Fruit fly (Drosophila melanogaster) whole organism, embryonic: ENCODE data around the gene PIG-Q.

Source experiments
- Atf3 ChIP-seq: fragments of 200-800 bp; sonication (Bioruptor generic); optimal IDR thresholded peaks from 3 replicates; lab custom pipeline; 2016; ENCODE audit warnings: missing biosample characterization, missing genetic modification characterization
- BEAF-32 ChIP-seq: fragments of 200-800 bp; sonication (Bioruptor generic); optimal IDR thresholded peaks from 3 replicates; lab custom pipeline; 2017; ENCODE audit warnings: missing biosample characterization, missing genetic modification characterization, mild to moderate bottlenecking, moderate library complexity, missing genetic modification reagents
- CG10543 ChIP-seq: fragments of 200-800 bp; sonication (Bioruptor generic); optimal IDR thresholded peaks from 3 replicates; lab custom pipeline; 2017; ENCODE audit warnings: missing biosample characterization, mild to moderate bottlenecking, missing genetic modification characterization, moderate library complexity
- CG10565 ChIP-seq: fragments of 200-800 bp; sonication (Bioruptor generic); optimal IDR thresholded peaks from 3 replicates; lab custom pipeline; 2016; ENCODE audit warnings: missing biosample characterization, mild to moderate bottlenecking, missing genetic modification characterization
- CG12155 ChIP-seq: fragments of 200-800 bp; sonication (Bioruptor generic); optimal IDR thresholded peaks from 3 replicates; lab custom pipeline; 2016; ENCODE audit warnings: missing biosample characterization, missing genetic modification characterization
- CG12219 ChIP-seq: fragments of 200-800 bp; sonication (Bioruptor generic); optimal IDR thresholded peaks from 3 replicates; lab custom pipeline; 2018; ENCODE audit warnings: missing biosample characterization, mild to moderate bottlenecking, missing genetic modification characterization
- CG12744 ChIP-seq: fragments of 200-800 bp; sonication (Bioruptor generic); optimal IDR thresholded peaks from 2 replicates; lab custom pipeline; 2016; ENCODE audit warnings: missing biosample characterization, missing genetic modification characterization
- CG12942 ChIP-seq: fragments of 200-800 bp; sonication (Bioruptor generic); optimal IDR thresholded peaks from 3 replicates; lab custom pipeline; 2016; ENCODE audit warnings: missing biosample characterization, missing genetic modification characterization
- CG13424 ChIP-seq: fragments of 200-800 bp; sonication (Bioruptor generic); optimal IDR thresholded peaks from 2 replicates; lab custom pipeline; 2019; ENCODE audit warnings: missing biosample characterization, mild to moderate bottlenecking, missing genetic modification characterization, moderate library complexity
- CG14014 ChIP-seq: fragments of 200-800 bp; sonication (Bioruptor generic); IDR thresholded peaks from 2 replicates; pipeline ENCODE4 v1.3.6; 2022; ENCODE audit warnings: missing biosample characterization, missing genetic modification characterization
- CG15479 ChIP-seq: fragments of 200-800 bp; sonication (Bioruptor generic); optimal IDR thresholded peaks from 3 replicates; lab custom pipeline; 2019; ENCODE audit warnings: missing biosample characterization, mild to moderate bottlenecking, missing genetic modification characterization, moderate library complexity
- CG15514 ChIP-seq: fragments of 200-800 bp; sonication (Bioruptor generic); optimal IDR thresholded peaks from 3 replicates; lab custom pipeline; 2017; ENCODE audit warnings: missing biosample characterization, missing genetic modification characterization, mild to moderate bottlenecking, moderate library complexity, missing genetic modification reagents
- CG2889 ChIP-seq: fragments of 200-800 bp; sonication (Bioruptor generic); IDR thresholded peaks from 3 replicates; pipeline ENCODE4 v1.3.6; 2022; ENCODE audit warnings: missing biosample characterization, missing genetic modification characterization
- CG30431 ChIP-seq: fragments of 200-800 bp; sonication (Bioruptor generic); optimal IDR thresholded peaks from 2 replicates; lab custom pipeline; 2017; ENCODE audit warnings: missing biosample characterization, missing genetic modification characterization
- CG3847 ChIP-seq: fragments of 200-800 bp; sonication (Bioruptor generic); IDR thresholded peaks from 2 replicates; pipeline ENCODE4 v1.3.6; 2022; ENCODE audit warnings: missing biosample characterization, missing genetic modification characterization
- CG42726 ChIP-seq: fragments of 200-800 bp; sonication (Bioruptor generic); IDR thresholded peaks from 2 replicates; pipeline ENCODE4 v1.3.6; 2022; ENCODE audit warnings: missing biosample characterization, missing genetic modification characterization; ENCODE audit not compliant: partially characterized antibody
- CG4282 ChIP-seq: fragments of 200-800 bp; sonication (Bioruptor generic); optimal IDR thresholded peaks from 2 replicates; lab custom pipeline; 2016; ENCODE audit warnings: missing biosample characterization, missing genetic modification characterization
- CG4328 ChIP-seq: fragments of 200-800 bp; sonication (Bioruptor generic); optimal IDR thresholded peaks from 3 replicates; lab custom pipeline; 2017; ENCODE audit warnings: missing biosample characterization, missing genetic modification reagents, missing genetic modification characterization
- CG4707 ChIP-seq: fragments of 200-800 bp; sonication (Bioruptor generic); optimal IDR thresholded peaks from 2 replicates; lab custom pipeline; 2018; ENCODE audit warnings: missing biosample characterization, mild to moderate bottlenecking, missing genetic modification characterization, moderate library complexity
- CG5953 ChIP-seq: fragments of 200-800 bp; sonication (Bioruptor generic); IDR thresholded peaks from 2 replicates; pipeline ENCODE4 v1.3.6; 2022; ENCODE audit warnings: missing biosample characterization, missing genetic modification characterization
- CG6175 ChIP-seq: fragments of 200-800 bp; sonication (Bioruptor generic); IDR thresholded peaks from 3 replicates; pipeline ENCODE4 v1.3.6; 2022; ENCODE audit warnings: missing biosample characterization, missing genetic modification characterization
- CG8089 ChIP-seq: fragments of 200-800 bp; sonication (Bioruptor generic); optimal IDR thresholded peaks from 3 replicates; lab custom pipeline; 2016; ENCODE audit warnings: missing biosample characterization, missing genetic modification characterization
- CoRest ChIP-seq: fragments of 200-800 bp; sonication (Bioruptor generic); optimal IDR thresholded peaks from 3 replicates; lab custom pipeline; 2018; ENCODE audit warnings: missing biosample characterization, mild to moderate bottlenecking, missing genetic modification characterization, moderate library complexity
- HmgZ ChIP-seq: fragments of 200-800 bp; sonication (Bioruptor generic); optimal IDR thresholded peaks from 2 replicates; lab custom pipeline; 2018; ENCODE audit warnings: missing biosample characterization, mild to moderate bottlenecking, missing genetic modification characterization
- NC2α ChIP-seq: fragments of 200-800 bp; sonication (Bioruptor generic); optimal IDR thresholded peaks from 2 replicates; lab custom pipeline; 2016; ENCODE audit warnings: missing biosample characterization, missing genetic modification characterization
- NC2β ChIP-seq: fragments of 200-800 bp; sonication (Bioruptor generic); optimal IDR thresholded peaks from 2 replicates; lab custom pipeline; 2016; ENCODE audit warnings: missing biosample characterization, missing genetic modification characterization
- Neu2 ChIP-seq: fragments of 200-800 bp; sonication (Bioruptor generic); optimal IDR thresholded peaks from 3 replicates; lab custom pipeline; 2016; ENCODE audit warnings: missing biosample characterization, missing genetic modification characterization, borderline replicate concordance
- Sox102F ChIP-seq: fragments of 200-800 bp; sonication (Bioruptor generic); optimal IDR thresholded peaks from 2 replicates; lab custom pipeline; 2018; ENCODE audit warnings: missing biosample characterization, mild to moderate bottlenecking, missing genetic modification characterization, moderate library complexity
- Ssrp ChIP-seq: fragments of 200-800 bp; sonication (Bioruptor generic); optimal IDR thresholded peaks from 2 replicates; lab custom pipeline; 2018; ENCODE audit warnings: missing biosample characterization, mild to moderate bottlenecking, missing genetic modification characterization, moderate library complexity
- bbx ChIP-seq: fragments of 200-800 bp; sonication (Bioruptor generic); IDR thresholded peaks from 2 replicates; pipeline ENCODE4 v1.3.6; 2022; ENCODE audit warnings: missing biosample characterization, missing genetic modification characterization; ENCODE audit not compliant: partially characterized antibody
- chn ChIP-seq: fragments of 200-800 bp; sonication (Bioruptor generic); optimal IDR thresholded peaks from 2 replicates; lab custom pipeline; 2016; ENCODE audit warnings: missing biosample characterization, missing genetic modification characterization
- corto ChIP-seq: fragments of 200-800 bp; sonication (Bioruptor generic); optimal IDR thresholded peaks from 2 replicates; lab custom pipeline; 2016; ENCODE audit warnings: missing biosample characterization, mild to moderate bottlenecking, missing genetic modification characterization, moderate library complexity
- crc ChIP-seq: fragments of 200-800 bp; sonication (Bioruptor generic); optimal IDR thresholded peaks from 2 replicates; lab custom pipeline; 2016; ENCODE audit warnings: missing biosample characterization, missing genetic modification characterization
- da ChIP-seq: fragments of 200-800 bp; sonication (Bioruptor generic); optimal IDR thresholded peaks from 2 replicates; lab custom pipeline; 2016; ENCODE audit warnings: missing biosample characterization, missing genetic modification characterization
- dmrt99B ChIP-seq: fragments of 200-800 bp; sonication (Bioruptor generic); optimal IDR thresholded peaks from 2 replicates; lab custom pipeline; 2018; ENCODE audit warnings: missing biosample characterization, mild to moderate bottlenecking, missing genetic modification characterization, moderate library complexity
- esg ChIP-seq: fragments of 200-800 bp; sonication (Bioruptor generic); conservative IDR thresholded peaks from 2 replicates; pipeline ENCODE4 v1.3.6; 2022; ENCODE audit warnings: missing biosample characterization, missing genetic modification characterization
- gce ChIP-seq: fragments of 200-800 bp; sonication (Bioruptor generic); IDR thresholded peaks from 3 replicates; pipeline ENCODE4 v1.3.6; 2022; ENCODE audit warnings: missing biosample characterization, missing genetic modification characterization
- gro ChIP-seq: fragments of 200-800 bp; sonication (Bioruptor generic); optimal IDR thresholded peaks from 2 replicates; lab custom pipeline; 2016; ENCODE audit warnings: missing biosample characterization, missing genetic modification characterization
- kni ChIP-seq: fragments of 200-800 bp; sonication (Bioruptor generic); optimal IDR thresholded peaks from 3 replicates; lab custom pipeline; 2017; ENCODE audit warnings: mild to moderate bottlenecking, missing biosample characterization, missing genetic modification reagents, missing genetic modification characterization
- lmd ChIP-seq: fragments of 200-800 bp; sonication (Bioruptor generic); IDR thresholded peaks from 2 replicates; pipeline ENCODE4 v1.3.6; 2022; ENCODE audit warnings: missing biosample characterization, missing genetic modification characterization
- nom ChIP-seq: fragments of 200-800 bp; sonication (Bioruptor generic); optimal IDR thresholded peaks from 2 replicates; lab custom pipeline; 2017; ENCODE audit warnings: missing biosample characterization, missing genetic modification characterization, mild to moderate bottlenecking, moderate library complexity, missing genetic modification reagents
- otp ChIP-seq: fragments of 200-800 bp; sonication (Bioruptor generic); IDR thresholded peaks from 3 replicates; pipeline ENCODE4, ENCODE4 v1.3.6; 2022; ENCODE audit warnings: missing biosample characterization, missing genetic modification characterization
- p53 ChIP-seq: fragments of 200-800 bp; sonication (Bioruptor generic); optimal IDR thresholded peaks from 2 replicates; lab custom pipeline; 2016; ENCODE audit warnings: missing biosample characterization, missing genetic modification characterization
- rib ChIP-seq: fragments of 200-800 bp; sonication (Bioruptor generic); IDR thresholded peaks from 2 replicates; pipeline ENCODE4 v1.3.6; 2022; ENCODE audit warnings: missing biosample characterization, missing genetic modification characterization
- sc ChIP-seq, 3 experiments: fragments of >200 bp in 2 of 3; fragments of 200-800 bp in 1 of 3; sonication (Bioruptor generic) in 1 of 3; optimal IDR thresholded peaks; 2 replicates in 2 of 3; 3 replicates in 1 of 3; lab custom pipeline; 2017; ENCODE audit warnings: mild to moderate bottlenecking in 1 of 3, missing biosample characterization in 1 of 3, missing genetic modification characterization in 1 of 3, missing genetic modification reagents in 1 of 3
- stc ChIP-seq: fragments of 200-800 bp; sonication (Bioruptor generic); IDR thresholded peaks from 2 replicates; pipeline ENCODE4 v1.3.6; 2022; ENCODE audit warnings: missing biosample characterization, missing genetic modification characterization
- tgo ChIP-seq: fragments of 200-800 bp; sonication (Bioruptor generic); IDR thresholded peaks from 3 replicates; pipeline ENCODE4 v1.3.6; 2022; ENCODE audit warnings: missing biosample characterization, missing genetic modification characterization
- tll ChIP-seq, 2 experiments: fragments of 200-800 bp in 1 of 2; fragments of >200 bp in 1 of 2; sonication (Bioruptor generic) in 1 of 2; optimal IDR thresholded peaks; 2 replicates each; lab custom pipeline; 2017 to 2019; ENCODE audit warnings: missing biosample characterization in 2 of 2, missing genetic modification characterization in 2 of 2, mild to moderate bottlenecking in 1 of 2, moderate library complexity in 1 of 2
- tx ChIP-seq: fragments of 200-800 bp; sonication (Bioruptor generic); optimal IDR thresholded peaks from 2 replicates; lab custom pipeline; 2016; ENCODE audit warnings: missing biosample characterization, missing genetic modification characterization
- vfl ChIP-seq: fragments of 200-800 bp; sonication (Bioruptor generic); optimal IDR thresholded peaks from 2 replicates; lab custom pipeline; 2016; ENCODE audit warnings: missing biosample characterization, missing genetic modification characterization

PIG-Q gene

DNA sequence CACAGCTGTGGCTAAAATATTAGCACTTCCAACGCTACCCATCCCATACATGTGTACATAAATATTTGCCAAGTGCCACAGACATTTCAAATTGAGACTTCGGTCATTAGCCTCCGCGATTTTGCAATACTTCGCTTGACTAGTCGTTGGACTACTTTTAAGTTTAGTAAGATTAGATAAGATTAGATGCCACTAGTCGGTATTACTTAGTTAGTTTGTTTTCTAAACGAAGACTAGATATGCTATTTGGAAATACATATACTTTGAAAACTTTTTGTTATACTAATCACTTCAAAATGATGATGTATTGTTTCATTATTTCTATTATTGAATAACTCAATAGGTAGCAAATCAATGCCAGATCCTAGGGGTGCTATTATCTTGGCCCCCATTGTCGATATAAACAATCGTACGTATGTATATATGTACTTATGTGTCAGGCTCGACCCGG, 27.0 kb downstream of the PIG-Q start (continued):
- TF ChIP-seq CG4282 (GFP tag; lab: Kevin White, UChicago): no peak
- peak; percentile 8 for TF ChIP-seq Ssrp (tag; lab: Kevin White, UChicago)
- TF ChIP-seq CG13424: peak; percentile 35
- TF ChIP-seq Neu2 (GFP tag; lab: Kevin White, UChicago): no peak
- no peak for TF ChIP-seq kni
- TF ChIP-seq dmrt99B: peak; percentile 56
- no peak for TF ChIP-seq CG15479 (GFP tag; lab: Kevin White, UChicago)
- TF ChIP-seq Sox102F (GFP tag; lab: Kevin White, UChicago): peak; percentile 21
- peak; percentile 31 for TF ChIP-seq HmgZ (tag; lab: Kevin White, UChicago)
- no peak for TF ChIP-seq CG14014 (GFP tag; lab: Robert Waterston, UW)
- TF ChIP-seq NC2α: no peak
- TF ChIP-seq CG4707 (GFP tag; lab: Kevin White, UChicago): no peak
- no peak for TF ChIP-seq rib (GFP tag; lab: Robert Waterston, UW)
- TF ChIP-seq CG12942: no peak
- no peak for TF ChIP-seq CG5953
- TF ChIP-seq CG12219 (GFP tag; lab: Kevin White, UChicago): peak; percentile 20
- no peak for TF ChIP-seq CG42726 (GFP tag; lab: Robert Waterston, UW)
- TF ChIP-seq stc: 0 out of 2 replicates have a peak, but pooled peaks have one; percentile 15
- no peak for TF ChIP-seq BEAF-32 (GFP tag; lab: Kevin White, UChicago)
- no peak for TF ChIP-seq sc (optimal IDR thresholded peaks at IDR 0.05; lab: Kevin White, UChicago)
- no peak for TF ChIP-seq sc (GFP tag; optimal IDR thresholded peaks at IDR 0.05; lab: Kevin White, UChicago)
- TF ChIP-seq vfl: no peak
- no peak for TF ChIP-seq NC2β (GFP tag; lab: Kevin White, UChicago)
- TF ChIP-seq tx: no peak
- no peak for TF ChIP-seq CG12155
- TF ChIP-seq tll (GFP tag; optimal IDR thresholded peaks at IDR 0.05; lab: Kevin White, UChicago): no peak
- TF ChIP-seq bbx: no peak
- TF ChIP-seq CG6175 (GFP tag; lab: Robert Waterston, UW): no peak
- no peak for TF ChIP-seq CG3847 (GFP tag; lab: Robert Waterston, UW)
- no peak for TF ChIP-seq CG10565 (GFP tag; lab: Kevin White, UChicago)
- TF ChIP-seq crc (GFP tag; lab: Kevin White, UChicago): no peak
- no peak for TF ChIP-seq CG30431 (GFP tag; lab: Kevin White, UChicago)
- no peak for TF ChIP-seq chn (GFP tag; lab: Kevin White, UChicago)
- TF ChIP-seq nom (GFP tag; lab: Kevin White, UChicago): no peak
- 0 out of 2 replicates have a peak, but pooled peaks have one; percentile 13 for TF ChIP-seq lmd (GFP tag; lab: Robert Waterston, UW)
- no peak for TF ChIP-seq p53 (GFP tag; lab: Kevin White, UChicago)
- no peak for TF ChIP-seq Atf3 (GFP tag; lab: Kevin White, UChicago)
- TF ChIP-seq CG4328 (GFP tag; lab: Kevin White, UChicago): peak; percentile 16
- TF ChIP-seq CG12744 (GFP tag; lab: Kevin White, UChicago): peak; percentile 14
- TF ChIP-seq tgo (GFP tag; lab: Robert Waterston, UW): 0 out of 3 replicates have a peak, but pooled peaks have one; percentile 33
- no peak for TF ChIP-seq otp (GFP tag; lab: Robert Waterston, UW)
- peak; percentile 21 for TF ChIP-seq corto (GFP tag; lab: Kevin White, UChicago)
- TF ChIP-seq CG15514 (GFP tag; lab: Kevin White, UChicago): peak; percentile 36
- TF ChIP-seq CG10543 (GFP tag; lab: Kevin White, UChicago): peak; percentile 22
- TF ChIP-seq CoRest (tag; lab: Kevin White, UChicago): peak; percentile 51
- no peak for TF ChIP-seq esg (GFP tag; lab: Robert Waterston, UW)
- TF ChIP-seq gro (GFP tag; lab: Kevin White, UChicago): peak; percentile 45
- TF ChIP-seq da (GFP tag; lab: Kevin White, UChicago): no peak
- no peak for TF ChIP-seq CG2889 (GFP tag; lab: Robert Waterston, UW)
- no peak for TF ChIP-seq gce (GFP tag; lab: Robert Waterston, UW)
- no peak for TF ChIP-seq CG8089 (GFP tag; lab: Kevin White, UChicago)
